Worm (Caenorhabditis elegans) whole organism, late embryonic: ENCODE results near the gene Y73B6BL.289.

Experiments
- ahr-1 ChIP-seq: sonication (generic microtip); optimal IDR thresholded peaks from 2 replicates; lab custom pipeline; 2016; ENCODE audit warnings: missing genetic modification characterization, missing compliant biosample characterization
- dmd-4 ChIP-seq: sonication (generic microtip); optimal IDR thresholded peaks from 2 replicates; lab custom pipeline; 2016; ENCODE audit warnings: borderline replicate concordance, missing genetic modification characterization, missing compliant biosample characterization
- lim-6 ChIP-seq: sonication (generic microtip); optimal IDR thresholded peaks from 2 replicates; lab custom pipeline; 2016; ENCODE audit warnings: missing genetic modification characterization, missing compliant biosample characterization
- nhr-11 ChIP-seq: fragments of 150-350 bp; optimal IDR thresholded peaks from 2 replicates; lab custom pipeline; 2014; ENCODE audit warnings: missing biosample characterization, missing genetic modification characterization

DNA sequence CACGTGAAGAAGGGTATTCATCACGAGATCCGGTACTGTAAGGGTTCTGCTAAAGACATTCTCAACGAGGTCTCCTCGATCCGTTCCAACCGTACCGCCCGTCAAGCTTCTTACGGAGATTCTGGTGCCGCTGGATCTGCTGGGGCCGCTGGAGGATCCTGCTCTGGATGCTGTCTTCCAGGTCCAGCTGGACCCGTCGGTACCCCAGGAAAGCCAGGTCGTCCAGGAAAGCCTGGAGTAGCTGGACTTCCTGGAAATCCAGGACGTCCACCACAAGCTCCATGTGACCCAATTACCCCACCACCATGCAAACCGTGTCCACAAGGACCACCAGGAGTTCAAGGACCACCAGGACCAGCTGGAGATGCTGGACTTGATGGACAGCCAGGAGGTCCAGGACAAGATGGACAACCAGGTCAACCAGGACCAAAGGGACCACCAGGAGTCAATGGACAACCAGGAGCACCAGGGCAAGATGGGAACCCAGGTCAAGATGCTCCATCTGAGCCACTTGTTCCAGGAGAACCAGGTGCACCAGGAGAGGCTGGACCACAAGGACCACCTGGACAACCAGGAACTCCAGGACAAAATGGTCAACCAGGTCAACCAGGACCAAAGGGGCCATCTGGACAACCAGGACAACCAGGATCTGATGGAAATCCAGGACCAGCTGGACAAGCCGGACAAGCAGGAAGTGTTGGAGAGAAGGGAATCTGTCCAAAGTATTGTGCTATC, 30.2 kb downstream of the Y73B6BL.289 start:
- no peak for TF ChIP-seq lim-6 (tag; lab: Kevin White, UChicago)
- no peak for TF ChIP-seq ahr-1
- TF ChIP-seq nhr-11 (tag; lab: Kevin White, UChicago): no peak
- TF ChIP-seq dmd-4 (tag; lab: Kevin White, UChicago): no peak
